Fruit fly (Drosophila melanogaster) whole organism, embryonic: ENCODE measurements around the gene Fatp1.
A peak's percentile ranks its signal among the peaks of the same experiment; 100 is the strongest.

ENCODE experiments used
- HmgZ ChIP-seq: fragments of 200-800 bp; sonication (Bioruptor generic); optimal IDR thresholded peaks from 2 replicates; lab custom pipeline; 2018; ENCODE audit warnings: missing biosample characterization, mild to moderate bottlenecking, missing genetic modification characterization
- inv ChIP-seq: fragments of 200-800 bp; sonication (Bioruptor generic); IDR thresholded peaks from 2 replicates; pipeline ENCODE4 v1.3.6; 2022; ENCODE audit warnings: missing biosample characterization, missing genetic modification characterization; ENCODE audit not compliant: partially characterized antibody
- tap ChIP-seq: fragments of 200-800 bp; optimal IDR thresholded peaks from 3 replicates; lab custom pipeline; 2019; ENCODE audit warnings: missing biosample characterization, mild to moderate bottlenecking, missing genetic modification characterization, moderate library complexity

- TF ChIP-seq HmgZ (tag; lab: Kevin White, UChicago) (peak; percentile 37), inv (GFP tag; lab: Robert Waterston, UW) (no peak), tap (tag; lab: Kevin White, UChicago) (peak; percentile 54)
These were observed 2.2 kb upstream of the Fatp1 start for dm6 chr2L:10519225-10519624.
